Worm (Caenorhabditis elegans) whole organism, mixed stage, embryonic: ENCODE measurements around the gene plp-2.
A peak's percentile ranks its signal among the peaks of the same experiment; 100 is the strongest.
"Not testable (repeated sequence)": the region's sequence is repeated elsewhere in the genome, so short reads cannot be mapped to it uniquely, and the experiment has no call there.

Source experiments
- M03D4.4 ChIP-seq: sonication (generic microtip); optimal IDR thresholded peaks from 2 replicates; lab custom pipeline; 2017; ENCODE audit warnings: mild to moderate bottlenecking, missing genetic modification characterization, missing compliant biosample characterization
- bed-3 ChIP-seq: fragments of 200-800 bp; sonication (Bioruptor generic); optimal IDR thresholded peaks from 3 replicates; lab custom pipeline; 2018; ENCODE audit warnings: mild to moderate bottlenecking, missing genetic modification characterization, moderate library complexity, missing compliant biosample characterization
- blmp-1 ChIP-seq: fragments of 150-350 bp; optimal IDR thresholded peaks from 2 replicates; lab custom pipeline; 2014; ENCODE audit warnings: missing biosample characterization, missing genetic modification characterization
- ceh-39 ChIP-seq: fragments of 150-350 bp; optimal IDR thresholded peaks from 2 replicates; lab custom pipeline; 2014; ENCODE audit warnings: missing biosample characterization, missing genetic modification characterization
- ceh-43 ChIP-seq: fragments of 200-800 bp; sonication (Bioruptor generic); optimal IDR thresholded peaks from 2 replicates; lab custom pipeline; 2018; ENCODE audit warnings: mild to moderate bottlenecking, missing genetic modification characterization, moderate library complexity, missing compliant biosample characterization
- ceh-83 ChIP-seq: fragments of 200-800 bp; sonication (Bioruptor generic); optimal IDR thresholded peaks from 2 replicates; lab custom pipeline; 2018; ENCODE audit warnings: mild to moderate bottlenecking, missing genetic modification characterization, missing compliant biosample characterization
- ces-1 ChIP-seq: fragments of 150-350 bp; optimal IDR thresholded peaks from 2 replicates; lab custom pipeline; 2014; ENCODE audit warnings: missing biosample characterization, missing genetic modification reagents, missing genetic modification characterization
- cnd-1 ChIP-seq: fragments of 200-800 bp; sonication (Bioruptor generic); optimal IDR thresholded peaks from 2 replicates; lab custom pipeline; 2018; ENCODE audit warnings: mild to moderate bottlenecking, missing genetic modification characterization, missing compliant biosample characterization
- drap-1 ChIP-seq: fragments of 200-800 bp; sonication (Bioruptor generic); optimal IDR thresholded peaks from 3 replicates; lab custom pipeline; 2018; ENCODE audit warnings: mild to moderate bottlenecking, missing genetic modification characterization, missing compliant biosample characterization
- elt-1 ChIP-seq: sonication (generic microtip); optimal IDR thresholded peaks from 2 replicates; lab custom pipeline; 2017; ENCODE audit warnings: missing genetic modification characterization, mild to moderate bottlenecking, missing compliant biosample characterization, antibody characterized with exemption, moderate library complexity, borderline replicate concordance; ENCODE audit not compliant: insufficient read depth
- elt-3 ChIP-seq: fragments of 150-350 bp; optimal IDR thresholded peaks from 2 replicates; lab custom pipeline; 2014; ENCODE audit warnings: missing biosample characterization, missing genetic modification characterization
- flh-1 ChIP-seq: fragments of 200-800 bp; sonication (Bioruptor generic); optimal IDR thresholded peaks from 2 replicates; lab custom pipeline; 2018; ENCODE audit warnings: mild to moderate bottlenecking, missing genetic modification characterization, moderate library complexity, missing compliant biosample characterization
- lin-13 ChIP-seq: fragments of 150-350 bp; optimal IDR thresholded peaks from 2 replicates; lab custom pipeline; 2014; ENCODE audit warnings: missing biosample characterization, missing genetic modification characterization
- mab-5 ChIP-seq: fragments of 150-350 bp; optimal IDR thresholded peaks from 2 replicates; lab custom pipeline; 2014; ENCODE audit warnings: missing biosample characterization, missing genetic modification characterization
- mep-1 ChIP-seq: fragments of 150-350 bp; optimal IDR thresholded peaks from 2 replicates; lab custom pipeline; 2017; ENCODE audit warnings: missing biosample characterization, missing genetic modification reagents, missing genetic modification characterization, inconsistent platforms
- mls-2 ChIP-seq: sonication (generic microtip); optimal IDR thresholded peaks from 2 replicates; lab custom pipeline; 2016; ENCODE audit warnings: mild to moderate bottlenecking, missing genetic modification characterization, moderate library complexity, missing compliant biosample characterization
- nhr-12 ChIP-seq: fragments of 150-350 bp; optimal IDR thresholded peaks from 2 replicates; lab custom pipeline; 2014; ENCODE audit warnings: missing biosample characterization, missing genetic modification characterization
- nhr-2 ChIP-seq: fragments of 150-350 bp; optimal IDR thresholded peaks from 2 replicates; lab custom pipeline; 2014; ENCODE audit warnings: missing biosample characterization, missing genetic modification characterization
- nhr-237 ChIP-seq: fragments of 150-350 bp; optimal IDR thresholded peaks from 2 replicates; lab custom pipeline; 2014; ENCODE audit warnings: missing biosample characterization, missing genetic modification characterization
- nhr-28 ChIP-seq: fragments of 150-350 bp; optimal IDR thresholded peaks from 2 replicates; lab custom pipeline; 2014; ENCODE audit warnings: missing biosample characterization, missing genetic modification characterization
- nhr-76 ChIP-seq: sonication (generic microtip); optimal IDR thresholded peaks from 2 replicates; lab custom pipeline; 2017; ENCODE audit warnings: missing biosample characterization, missing genetic modification characterization
- sem-2 ChIP-seq: fragments of 200-800 bp; sonication (Bioruptor generic); optimal IDR thresholded peaks from 2 replicates; lab custom pipeline; 2018; ENCODE audit warnings: mild to moderate bottlenecking, missing genetic modification characterization, missing compliant biosample characterization
- sptf-1 ChIP-seq: sonication (generic microtip); optimal IDR thresholded peaks from 2 replicates; lab custom pipeline; 2017; ENCODE audit warnings: mild to moderate bottlenecking, missing genetic modification characterization, moderate library complexity, missing compliant biosample characterization
- tbx-8 ChIP-seq: fragments of 200-800 bp; sonication (Bioruptor generic); optimal IDR thresholded peaks from 2 replicates; lab custom pipeline; 2018; ENCODE audit warnings: mild to moderate bottlenecking, missing genetic modification characterization, moderate library complexity, missing compliant biosample characterization
- unc-120 ChIP-seq: sonication (generic microtip); optimal IDR thresholded peaks from 2 replicates; lab custom pipeline; 2017; ENCODE audit warnings: missing genetic modification characterization, missing compliant biosample characterization; ENCODE audit not compliant: poor library complexity, severe bottlenecking
- unc-39 ChIP-seq: fragments of 150-350 bp; optimal IDR thresholded peaks from 2 replicates; lab custom pipeline; 2014; ENCODE audit warnings: missing biosample characterization, missing genetic modification characterization
- unc-62 ChIP-seq: fragments of 150-350 bp; optimal IDR thresholded peaks from 2 replicates; lab custom pipeline; 2014; ENCODE audit warnings: missing biosample characterization, missing genetic modification reagents, missing genetic modification characterization
- zip-8 ChIP-seq: fragments of 150-350 bp; optimal IDR thresholded peaks from 2 replicates; lab custom pipeline; 2014; ENCODE audit warnings: missing biosample characterization, missing genetic modification characterization

Gene plp-2

DNA sequence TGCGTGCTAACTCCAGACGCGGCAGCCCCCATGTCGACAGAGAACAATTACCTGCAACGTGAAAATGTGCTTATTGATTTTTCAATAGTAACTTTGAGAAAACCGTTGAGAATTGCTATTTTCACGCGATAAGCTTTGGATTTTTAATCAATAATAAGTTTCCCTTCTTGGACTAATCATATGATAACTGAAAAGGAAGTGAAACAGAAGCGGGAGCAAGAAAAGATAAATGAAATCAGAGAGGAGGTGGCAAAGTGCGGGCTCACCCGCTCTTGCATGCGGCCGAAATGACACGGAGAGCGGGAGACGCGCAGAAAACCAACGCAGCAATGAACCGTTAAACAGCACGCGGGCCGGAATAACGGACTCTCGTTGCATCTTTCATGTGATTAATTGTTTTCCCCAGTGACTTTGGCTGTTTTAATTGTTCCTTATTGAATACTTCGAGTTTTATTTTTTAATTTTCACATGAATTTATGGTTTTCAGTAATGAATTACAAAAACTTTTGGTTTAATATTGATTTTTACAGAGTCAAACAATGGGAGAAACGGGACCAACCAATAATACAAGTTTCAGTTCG lies 12.3 kb downstream of the plp-2 start, which contains the start of the genes flwr-1 and tbc-1:
Gene flwr-1, minus strand, starts transcription at position 51 of the 581 bp plus-strand sequence.
Gene tbc-1, plus strand, starts transcription at position 531 of the 581 bp plus-strand sequence.
- TF ChIP-seq ces-1 (GFP tag; lab: Kevin White, UChicago) (peak; percentile 60), lin-13 (no peak), mls-2 (tag; lab: Kevin White, UChicago) (no peak), ceh-83 (no peak), M03D4.4 (tag; lab: Kevin White, UChicago) (no peak), ceh-43 (GFP tag; lab: Kevin White, UChicago) (peak; percentile 18), unc-62 (no peak), nhr-2 (tag; lab: Kevin White, UChicago) (no peak), flh-1 (GFP tag; lab: Kevin White, UChicago) (no peak), bed-3 (GFP tag; lab: Kevin White, UChicago) (no peak), elt-3 (tag; lab: Kevin White, UChicago) (no peak), ceh-39 (tag; lab: Kevin White, UChicago) (no peak), sptf-1 (tag; lab: Kevin White, UChicago) (no peak), unc-120 (tag; lab: Kevin White, UChicago) (peak; percentile 35), nhr-237 (no peak)

DNA sequence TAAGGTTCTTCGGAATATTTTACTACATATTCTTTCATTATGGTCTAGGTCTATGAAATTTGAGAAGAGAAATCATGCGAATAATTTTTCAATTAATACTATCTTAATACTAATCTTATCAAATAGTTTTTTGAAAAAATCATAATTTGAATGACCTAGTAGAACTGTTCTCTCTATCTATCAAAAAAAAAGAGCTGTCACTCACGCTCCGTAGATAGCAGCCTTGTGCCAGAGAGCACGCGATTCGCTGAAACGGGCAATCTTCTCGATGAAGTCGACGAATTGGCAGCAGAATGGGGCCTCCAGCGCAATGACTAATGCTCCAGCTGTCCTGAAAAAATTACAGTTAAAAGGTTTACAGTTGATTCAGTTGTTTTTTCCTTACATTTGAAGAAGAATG lies 13.0 kb downstream of the plp-2 start:
- TF ChIP-seq unc-39 (tag; lab: Kevin White, UChicago) (no peak), unc-62 (no peak)

DNA sequence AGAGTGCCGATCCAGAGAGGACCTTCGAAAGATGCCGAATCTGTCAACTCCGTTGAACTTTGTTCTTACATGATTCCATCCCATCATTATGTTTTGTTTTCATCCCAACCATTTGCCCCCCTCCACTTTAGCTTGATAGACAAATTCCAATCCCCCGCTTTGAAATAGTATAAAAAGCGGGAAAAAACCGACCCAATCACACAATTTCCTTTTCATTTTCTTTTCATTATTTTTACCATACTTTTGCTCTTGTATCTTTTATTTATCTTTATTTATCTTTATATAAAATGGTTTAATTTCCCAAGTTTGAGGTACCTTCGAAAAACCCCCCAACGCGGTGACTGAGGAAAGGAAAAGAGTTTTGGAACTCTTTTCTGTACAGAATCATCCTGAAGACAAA lies 16.1 kb downstream of the plp-2 start, which contains the start of gene F20D1.22:
Gene F20D1.22, plus strand, starts transcription at position 301 of the 400 bp plus-strand sequence.
- not testable (repeated sequence) for TF ChIP-seq tbx-8 (GFP tag; lab: Kevin White, UChicago); ceh-39 (tag; lab: Kevin White, UChicago); nhr-76 (tag; lab: Kevin White, UChicago)

DNA sequence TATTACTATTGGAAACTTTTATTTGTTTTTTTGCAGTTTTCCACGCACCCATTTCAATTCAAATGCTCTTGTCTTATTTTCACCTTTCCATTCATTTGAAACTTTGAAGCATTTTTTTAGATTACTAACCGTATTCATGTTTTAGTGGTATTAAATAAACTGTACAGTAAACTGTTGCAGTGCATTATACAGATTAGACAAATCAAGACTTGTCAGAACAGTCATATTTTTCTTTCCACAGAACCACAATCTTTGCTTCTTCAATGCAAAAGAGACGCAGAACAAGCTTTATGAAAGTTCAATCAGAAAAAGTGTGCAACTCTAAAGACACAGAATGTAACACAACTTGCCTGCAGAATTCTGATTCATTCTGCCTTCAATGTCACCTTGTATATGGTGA lies 16.8 kb downstream of the plp-2 start, which contains the start of gene F45B8.5:
Gene F45B8.5, plus strand, starts transcription at position 301 of the 400 bp plus-strand sequence.
- no peak for TF ChIP-seq nhr-237
- no peak for TF ChIP-seq ces-1 (GFP tag; lab: Kevin White, UChicago)
- no peak for TF ChIP-seq nhr-12 (tag; lab: Kevin White, UChicago)
- TF ChIP-seq, all 35 proteins: peak for 0

DNA sequence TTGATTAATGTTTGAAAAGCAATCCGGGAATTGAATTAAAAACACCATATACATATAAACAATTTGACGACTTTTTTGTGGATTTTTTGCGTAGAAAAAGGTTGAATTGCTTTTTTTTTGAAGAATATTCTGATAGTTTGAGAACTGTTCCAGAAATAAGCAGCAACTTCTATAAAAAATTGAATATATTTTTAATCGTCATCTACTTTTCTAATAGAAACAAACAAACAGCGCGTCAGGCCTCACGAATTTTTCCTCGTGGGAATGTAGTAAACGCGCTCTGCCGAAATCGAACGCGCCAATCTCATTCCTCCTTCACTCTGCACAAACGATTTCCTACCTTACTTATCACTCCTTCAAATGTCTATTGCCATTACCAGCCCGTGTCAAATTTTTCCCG lies 18.4 kb downstream of the plp-2 start, which contains the start of gene rgs-11:
Gene rgs-11, plus strand, starts transcription at position 301 of the 400 bp plus-strand sequence.
- TF ChIP-seq elt-3 (tag; lab: Kevin White, UChicago): no peak
- no peak for TF ChIP-seq mab-5 (tag; lab: Kevin White, UChicago)
- no peak for TF ChIP-seq drap-1 (GFP tag; lab: Kevin White, UChicago)
- TF ChIP-seq nhr-12 (tag; lab: Kevin White, UChicago): no peak
- TF ChIP-seq elt-1 (tag; lab: Kevin White, UChicago): no peak
- TF ChIP-seq nhr-237: no peak
- no peak for TF ChIP-seq ceh-39 (tag; lab: Kevin White, UChicago)
- TF ChIP-seq bed-3 (GFP tag; lab: Kevin White, UChicago): no peak
- no peak for TF ChIP-seq blmp-1 (tag; lab: Kevin White, UChicago)
- no peak for TF ChIP-seq zip-8 (tag; lab: Kevin White, UChicago)
- TF ChIP-seq mep-1 (tag; lab: Kevin White, UChicago): no peak
- TF ChIP-seq ceh-43 (GFP tag; lab: Kevin White, UChicago): no peak

DNA sequence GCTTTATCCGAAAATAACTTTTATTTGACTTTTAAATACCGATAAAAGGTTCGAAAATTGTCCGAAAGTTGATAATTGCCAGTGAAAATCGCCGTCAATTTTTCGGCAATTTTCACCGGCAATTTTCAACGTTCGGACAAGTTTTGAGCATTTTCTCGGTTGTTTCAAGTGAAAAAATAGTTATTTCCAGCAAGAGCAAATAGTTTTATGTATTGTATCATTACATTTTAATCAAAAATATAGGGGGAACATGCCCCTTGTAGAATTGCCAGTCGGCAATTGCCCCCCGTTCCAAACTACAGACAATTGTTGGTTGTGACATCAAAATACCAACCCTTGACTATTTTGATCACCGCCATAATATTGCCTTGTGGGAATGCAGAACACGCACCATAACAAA lies 20.1 kb downstream of the plp-2 start, which contains the start of gene rgs-10:
Gene rgs-10, plus strand, starts transcription at position 301 of the 400 bp plus-strand sequence.
- TF ChIP-seq unc-120 (tag; lab: Kevin White, UChicago) (no peak), sem-2 (GFP tag; lab: Kevin White, UChicago) (no peak), tbx-8 (GFP tag; lab: Kevin White, UChicago) (no peak), sptf-1 (tag; lab: Kevin White, UChicago) (no peak), drap-1 (GFP tag; lab: Kevin White, UChicago) (no peak), unc-62 (no peak), bed-3 (GFP tag; lab: Kevin White, UChicago) (no peak), nhr-28 (tag; lab: Kevin White, UChicago) (no peak), cnd-1 (tag; lab: Kevin White, UChicago) (no peak)
